Worm (Caenorhabditis elegans) whole organism, midembryonic: ENCODE data around the gene R09A8.2.

Experiments used
- T22C8.4 ChIP-seq: fragments of 200-800 bp; sonication (Bioruptor generic); IDR thresholded peaks from 2 replicates; pipeline ENCODE4 v1.3.6; 2022; ENCODE audit warnings: missing genetic modification characterization, missing compliant biosample characterization
- cog-1 ChIP-seq: sonication (generic microtip); optimal IDR thresholded peaks from 2 replicates; lab custom pipeline; 2016; ENCODE audit warnings: missing genetic modification characterization, missing compliant biosample characterization
- flt-1 ChIP-seq: fragments of 200-800 bp; sonication (Bioruptor generic); IDR thresholded peaks from 2 replicates; pipeline ENCODE4 v1.3.6; 2022; ENCODE audit warnings: missing genetic modification characterization, missing compliant biosample characterization
- klf-2 ChIP-seq: fragments of 200-800 bp; sonication (Bioruptor generic); conservative IDR thresholded peaks from 2 replicates; pipeline ENCODE4 v1.3.6; 2022; ENCODE audit warnings: missing genetic modification reagents, missing genetic modification characterization, missing compliant biosample characterization
- med-1 ChIP-seq: sonication (generic microtip); optimal IDR thresholded peaks from 2 replicates; lab custom pipeline; 2017; ENCODE audit warnings: missing genetic modification characterization, mild to moderate bottlenecking, missing compliant biosample characterization, antibody characterized with exemption, missing genetic modification reagents; ENCODE audit not compliant: insufficient read depth
- ref-1 ChIP-seq: fragments of 200-800 bp; sonication (Bioruptor generic); conservative IDR thresholded peaks from 2 replicates; pipeline ENCODE4 v1.3.6; 2022; ENCODE audit warnings: missing genetic modification reagents, missing genetic modification characterization, missing compliant biosample characterization
- tab-1 ChIP-seq: fragments of 200-800 bp; sonication (Bioruptor generic); IDR thresholded peaks from 2 replicates; pipeline ENCODE4 v1.3.6; 2022; ENCODE audit warnings: missing genetic modification characterization, missing compliant biosample characterization
- ztf-23 ChIP-seq: fragments of 200-800 bp; sonication (Bioruptor generic); IDR thresholded peaks from 2 replicates; pipeline ENCODE4 v1.3.6; 2022; ENCODE audit warnings: missing genetic modification reagents, missing genetic modification characterization, missing compliant biosample characterization
- ztf-29 ChIP-seq: fragments of 200-800 bp; sonication (Bioruptor generic); IDR thresholded peaks from 2 replicates; pipeline ENCODE4 v1.3.6; 2022; ENCODE audit warnings: missing genetic modification reagents, missing genetic modification characterization, missing compliant biosample characterization

The R09A8.2 gene

DNA sequence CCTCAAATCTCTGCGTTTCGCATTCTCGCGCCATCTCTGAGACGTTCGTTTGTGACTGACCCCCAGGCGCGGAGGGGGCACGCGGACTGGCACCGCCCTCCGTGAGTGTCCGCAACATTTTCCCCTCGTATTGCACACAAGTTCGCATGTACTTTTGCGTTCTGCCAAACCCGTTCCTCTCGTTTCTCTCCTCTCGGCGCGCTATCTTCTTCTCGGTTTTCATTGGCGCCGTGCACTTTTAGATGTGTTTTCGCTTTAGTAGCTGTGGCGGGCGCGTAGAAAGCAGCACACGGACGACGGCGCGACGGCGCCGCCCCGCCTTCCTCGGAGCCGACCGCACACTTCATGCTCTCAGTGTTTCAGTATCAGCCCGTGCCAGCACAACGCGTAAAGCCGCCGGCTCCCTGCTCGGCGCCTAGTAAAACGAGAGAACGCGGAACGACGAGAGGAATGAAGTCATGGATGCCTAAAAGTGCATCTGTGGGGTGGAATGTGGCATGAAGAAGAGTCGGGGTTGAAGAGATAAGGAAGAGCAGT lies 36.1 kb downstream of the R09A8.2 start:
- no peak for TF ChIP-seq klf-2
- TF ChIP-seq tab-1 (GFP tag; lab: Robert Waterston, UW), result 0 out of 2 replicates have a peak, but pooled peaks have one; percentile 27
- TF ChIP-seq flt-1 (GFP tag; lab: Robert Waterston, UW), result no peak

DNA sequence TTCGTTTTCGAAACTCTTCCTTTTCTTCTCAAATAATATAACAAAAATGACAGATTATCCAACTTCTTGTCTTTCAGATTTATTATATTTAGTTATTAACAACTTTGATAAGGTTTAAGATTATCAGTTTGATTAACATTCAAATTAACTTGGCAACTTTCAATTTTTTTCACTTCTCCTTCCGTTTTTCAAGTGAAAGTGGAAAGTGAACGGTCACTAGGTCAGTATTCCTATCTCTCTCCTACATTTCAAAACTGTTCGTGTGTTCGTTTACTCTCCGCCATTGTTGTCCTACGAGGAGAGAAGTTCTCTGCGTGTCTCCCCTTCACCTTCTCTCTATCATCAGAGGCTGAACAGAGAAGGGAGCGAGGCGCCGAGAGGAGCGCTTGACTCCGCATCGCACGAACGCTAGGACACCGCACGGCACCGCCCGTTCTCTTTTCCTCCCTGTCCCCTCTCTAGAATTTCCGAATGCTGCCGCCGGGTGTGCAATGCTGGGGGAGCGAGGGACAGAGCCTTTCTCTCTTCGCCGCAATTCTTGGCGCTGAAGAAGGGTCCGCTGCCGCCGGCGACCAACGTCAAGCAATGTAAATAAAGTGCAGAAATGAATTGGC lies 37.3 kb downstream of the R09A8.2 start:
- TF ChIP-seq ztf-23 (no peak), klf-2 (0 out of 2 replicates have a peak, but pooled peaks have one; percentile 29)

DNA sequence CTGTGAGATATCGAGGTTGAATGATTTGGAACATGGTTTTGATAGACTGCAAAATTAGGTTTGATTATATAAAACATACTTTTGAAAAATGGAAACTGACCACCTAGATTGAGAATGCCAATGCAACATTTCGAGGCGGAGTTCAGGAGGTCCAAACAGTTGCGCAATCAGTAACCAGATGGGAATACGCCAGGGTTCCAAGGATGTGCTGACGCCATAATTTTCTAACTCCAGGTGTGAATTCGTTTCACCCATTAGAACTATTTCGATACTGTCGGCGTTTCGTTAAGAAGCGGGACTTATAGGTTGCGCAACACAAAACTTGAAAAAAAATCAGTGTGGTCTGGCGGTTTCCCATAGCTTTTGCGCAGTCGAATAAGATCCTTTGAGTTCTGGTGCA lies 40.5 kb downstream of the R09A8.2 start, which contains the start of gene C02B4.3:
Gene C02B4.3 (minus strand): TSS at position 34 of the 400 bp plus-strand sequence.
- no peak for TF ChIP-seq klf-2
- TF ChIP-seq ztf-23, result no peak
- TF ChIP-seq T22C8.4 (GFP tag; lab: Robert Waterston, UW), result no peak
- no peak for TF ChIP-seq ref-1 (GFP tag; lab: Robert Waterston, UW)
- TF ChIP-seq tab-1 (GFP tag; lab: Robert Waterston, UW), result no peak
- TF ChIP-seq flt-1 (GFP tag; lab: Robert Waterston, UW), result no peak
- TF ChIP-seq cog-1 (tag; lab: Kevin White, UChicago), result no peak
- no peak for TF ChIP-seq ztf-29 (GFP tag; lab: Robert Waterston, UW)
- TF ChIP-seq med-1, result no peak

DNA sequence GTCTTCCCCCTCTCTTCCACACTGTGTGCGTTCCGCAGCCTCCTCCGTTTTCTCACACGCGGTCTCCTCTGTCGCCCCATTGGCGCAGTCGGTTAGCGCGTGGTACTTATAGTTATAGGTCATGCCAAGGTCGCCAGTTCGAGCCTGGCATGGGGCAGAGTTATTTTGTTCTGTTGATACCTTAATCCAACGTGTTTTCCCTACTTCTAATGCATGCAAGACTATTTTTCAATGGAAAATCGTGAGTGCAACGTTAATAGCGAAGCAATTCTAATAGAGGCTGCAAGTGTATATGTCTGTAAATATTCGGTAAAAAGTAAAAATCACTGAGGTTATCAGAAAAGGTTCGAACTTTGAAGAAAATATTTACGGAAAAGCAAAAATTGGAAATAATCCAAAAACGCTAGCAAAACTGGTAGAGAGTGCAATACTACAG lies 41.8 kb downstream of the R09A8.2 start:
- TF ChIP-seq ref-1 (GFP tag; lab: Robert Waterston, UW) (peak; percentile 72), klf-2 (peak; percentile 88), tab-1 (GFP tag; lab: Robert Waterston, UW) (peak; percentile 93), ztf-23 (peak; percentile 85), flt-1 (GFP tag; lab: Robert Waterston, UW) (peak; percentile 91), med-1 (peak; percentile 40), T22C8.4 (GFP tag; lab: Robert Waterston, UW) (peak; percentile 77), ztf-29 (GFP tag; lab: Robert Waterston, UW) (peak; percentile 63; the same call in 1 of the 2 replicates), cog-1 (tag; lab: Kevin White, UChicago) (peak; percentile 80)

DNA sequence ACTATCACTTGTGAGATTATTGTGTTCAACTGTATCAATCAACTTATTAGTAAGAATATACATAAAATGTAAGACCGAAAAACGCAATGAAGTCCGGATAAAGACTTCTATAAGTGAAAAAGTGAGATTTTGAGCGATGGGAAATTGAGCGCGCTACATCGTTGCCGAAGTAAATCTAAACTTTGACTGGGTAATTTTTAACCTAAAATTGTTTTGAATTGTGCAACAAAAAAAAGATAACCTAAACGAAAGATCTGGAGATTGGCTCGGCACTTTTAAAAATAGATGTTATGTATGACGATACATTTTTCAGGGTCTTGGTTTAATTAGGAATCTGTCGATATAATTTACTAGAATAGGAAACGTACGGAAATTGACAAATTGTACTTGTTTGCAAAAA lies 43.8 kb downstream of the R09A8.2 start:
- TF ChIP-seq ztf-29 (GFP tag; lab: Robert Waterston, UW), result no peak
- TF ChIP-seq tab-1 (GFP tag; lab: Robert Waterston, UW), result no peak
- TF ChIP-seq klf-2, result no peak
- no peak for TF ChIP-seq ztf-23
- no peak for TF ChIP-seq T22C8.4 (GFP tag; lab: Robert Waterston, UW)
- TF ChIP-seq cog-1 (tag; lab: Kevin White, UChicago), result no peak
- no peak for TF ChIP-seq flt-1 (GFP tag; lab: Robert Waterston, UW)
- TF ChIP-seq med-1, result no peak
- no peak for TF ChIP-seq ref-1 (GFP tag; lab: Robert Waterston, UW)

DNA sequence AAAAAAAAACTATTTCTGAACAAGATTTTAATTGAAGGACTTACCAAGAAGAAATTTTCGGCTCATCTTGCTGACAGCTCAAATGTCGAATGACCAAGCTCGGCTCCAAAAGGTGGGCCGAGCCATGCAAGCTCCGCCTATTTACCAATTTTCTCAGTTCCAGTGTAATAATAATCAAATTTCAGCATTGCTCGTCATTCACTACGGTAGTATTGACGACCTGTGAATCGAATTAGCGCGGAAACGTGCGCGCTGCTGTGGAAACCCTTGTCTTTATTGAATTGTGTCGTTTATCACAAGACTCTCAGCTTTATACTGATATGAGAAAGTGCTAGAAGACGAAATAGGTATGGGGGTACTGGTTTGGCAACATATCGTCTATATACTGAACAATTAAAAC lies 44.3 kb downstream of the R09A8.2 start, which contains the start of gene nlp-76:
Gene nlp-76 (minus strand): TSS at position 367 of the 400 bp plus-strand sequence.
- TF ChIP-seq flt-1 (GFP tag; lab: Robert Waterston, UW), result no peak
- no peak for TF ChIP-seq cog-1 (tag; lab: Kevin White, UChicago)
- TF ChIP-seq tab-1 (GFP tag; lab: Robert Waterston, UW), result no peak
- TF ChIP-seq klf-2, result no peak
- no peak for TF ChIP-seq ztf-23
- TF ChIP-seq ref-1 (GFP tag; lab: Robert Waterston, UW), result no peak
- no peak for TF ChIP-seq T22C8.4 (GFP tag; lab: Robert Waterston, UW)
- TF ChIP-seq med-1, result no peak
- TF ChIP-seq ztf-29 (GFP tag; lab: Robert Waterston, UW), result no peak

DNA sequence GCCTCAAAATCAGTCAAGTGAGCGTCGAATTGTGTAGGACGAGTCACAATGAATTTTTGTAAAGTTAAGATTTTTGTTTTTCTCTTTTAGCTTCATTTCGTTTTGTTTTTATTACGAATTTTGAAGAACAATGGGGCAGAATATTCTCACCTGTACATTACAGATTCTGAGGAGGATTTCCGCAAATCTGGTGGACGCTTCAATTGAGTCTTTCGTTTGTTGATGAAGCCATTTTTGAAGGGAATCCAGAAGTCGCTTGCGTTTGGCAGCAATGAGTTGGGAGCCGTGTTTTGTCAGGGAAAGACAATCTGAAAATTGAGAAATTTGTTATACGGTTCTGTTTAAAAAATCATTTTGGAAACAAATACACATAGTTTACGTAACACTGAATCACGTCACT lies 45.2 kb downstream of the R09A8.2 start:
- TF ChIP-seq tab-1 (GFP tag; lab: Robert Waterston, UW) (no peak), ztf-23 (no peak), ztf-29 (GFP tag; lab: Robert Waterston, UW) (no peak), klf-2 (no peak), cog-1 (tag; lab: Kevin White, UChicago) (no peak), ref-1 (GFP tag; lab: Robert Waterston, UW) (no peak), flt-1 (GFP tag; lab: Robert Waterston, UW) (no peak), med-1 (no peak), T22C8.4 (GFP tag; lab: Robert Waterston, UW) (no peak)

DNA sequence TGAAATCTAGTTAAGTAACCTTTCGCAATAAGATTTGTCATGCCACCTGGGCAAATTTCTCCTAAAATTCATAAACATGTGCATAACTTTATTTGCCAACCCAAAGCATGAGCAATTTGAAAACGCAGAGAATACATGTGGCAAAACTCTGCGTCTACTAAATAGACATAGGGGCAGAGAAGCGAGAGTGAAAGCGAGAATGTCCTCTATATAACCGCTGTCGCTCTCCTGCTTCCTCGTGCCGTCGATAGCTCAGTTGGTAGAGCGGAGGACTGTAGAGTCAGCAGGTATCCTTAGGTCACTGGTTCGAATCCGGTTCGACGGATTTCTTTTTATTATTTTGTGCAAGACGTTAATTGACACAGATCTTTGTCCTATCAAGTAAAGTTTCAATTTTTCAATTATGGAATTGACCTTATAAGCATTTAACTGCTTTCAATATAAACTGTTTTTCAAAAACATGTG lies 45.8 kb downstream of the R09A8.2 start:
- TF ChIP-seq med-1 (peak; percentile 88), T22C8.4 (GFP tag; lab: Robert Waterston, UW) (peak; percentile 96), ref-1 (GFP tag; lab: Robert Waterston, UW) (peak; percentile 98), klf-2 (peak; percentile 97), ztf-23 (peak; percentile 97), cog-1 (tag; lab: Kevin White, UChicago) (peak; percentile 88), flt-1 (GFP tag; lab: Robert Waterston, UW) (peak; percentile 98), ztf-29 (GFP tag; lab: Robert Waterston, UW) (peak; percentile 95), tab-1 (GFP tag; lab: Robert Waterston, UW) (peak; percentile 99)

DNA sequence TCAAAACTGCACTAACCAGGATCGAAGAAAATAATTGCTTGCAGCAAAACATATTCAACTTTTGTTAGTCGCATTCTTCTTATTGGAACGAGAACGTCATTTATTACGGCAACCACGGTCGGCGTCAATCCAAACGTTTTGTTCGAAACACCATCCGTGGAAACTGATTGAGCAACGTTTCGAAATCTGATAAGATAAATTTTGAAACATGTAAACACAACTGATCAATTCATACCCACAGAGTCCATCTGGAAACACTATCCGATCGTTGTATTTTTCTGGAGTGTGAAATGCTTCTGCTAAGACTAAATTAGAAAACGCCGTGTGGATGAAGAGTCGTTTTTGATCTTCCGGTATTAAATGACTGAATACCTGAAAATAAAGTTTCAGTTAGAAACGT lies 46.5 kb downstream of the R09A8.2 start:
- no peak for TF ChIP-seq ztf-29 (GFP tag; lab: Robert Waterston, UW)
- TF ChIP-seq flt-1 (GFP tag; lab: Robert Waterston, UW), result no peak
- no peak for TF ChIP-seq tab-1 (GFP tag; lab: Robert Waterston, UW)
- TF ChIP-seq med-1, result no peak
- TF ChIP-seq T22C8.4 (GFP tag; lab: Robert Waterston, UW), result no peak
- TF ChIP-seq ref-1 (GFP tag; lab: Robert Waterston, UW), result no peak
- TF ChIP-seq ztf-23, result no peak
- no peak for TF ChIP-seq cog-1 (tag; lab: Kevin White, UChicago)
- TF ChIP-seq klf-2, result no peak
